Worm (Caenorhabditis elegans): ENCODE results near the gene F08H9.4.

F08H9.4 gene

ce11 chrV:14478979-14479378 is 14.8 kb upstream of the F08H9.4 start, which contains the start of gene clec-55:
Gene clec-55 (plus strand): TSS chrV:14479279.
- TF ChIP-seq odd-2 (tag; optimal IDR thresholded peaks at IDR 0.05) (no peak), tbx-2 (tag; optimal IDR thresholded peaks at IDR 0.05) (no peak), C38D4.7 (GFP tag; optimal IDR thresholded peaks at IDR 0.05) (no peak)

DNA sequence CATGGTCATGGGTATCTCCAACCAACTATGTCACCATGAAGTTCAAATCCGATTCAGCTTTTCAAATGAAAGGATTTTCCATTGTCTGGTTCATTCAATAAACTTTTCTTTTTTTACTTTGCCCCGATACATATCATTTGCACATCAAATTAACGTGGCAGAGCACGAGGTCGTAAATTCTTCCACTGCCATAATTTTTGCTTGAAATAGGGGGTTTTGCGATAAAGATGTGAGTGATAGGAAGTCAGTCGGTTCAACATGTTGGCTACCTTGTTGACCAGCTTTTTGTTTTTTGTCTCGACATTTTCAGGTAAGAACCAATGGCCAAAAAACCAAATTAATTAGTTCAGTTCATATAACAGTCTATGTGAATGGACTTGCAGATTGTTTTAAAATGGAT is 12.5 kb upstream of the F08H9.4 start, which contains the start of gene clec-54:
Gene clec-54 (plus strand): TSS at position 224 of the 400 bp plus-strand sequence.
- TF ChIP-seq pha-2 (tag; optimal IDR thresholded peaks at IDR 0.05) (no peak), hlh-13 (GFP tag; optimal IDR thresholded peaks at IDR 0.05) (no peak), F13H6.1 (tag; optimal IDR thresholded peaks at IDR 0.05) (no peak), fax-1 (tag; optimal IDR thresholded peaks at IDR 0.05) (no peak), che-1 (tag; optimal IDR thresholded peaks at IDR 0.05) (no peak)

ce11 chrV:14474099-14474498 is 9.9 kb upstream of the F08H9.4 start, which contains the start of gene clec-56:
Gene clec-56 (plus strand): TSS chrV:14474399.
- no peak for TF ChIP-seq hlh-8 (tag; optimal IDR thresholded peaks at IDR 0.05)
- no peak for TF ChIP-seq hlh-6 (tag; optimal IDR thresholded peaks at IDR 0.05)
- TF ChIP-seq zip-5 (tag; optimal IDR thresholded peaks at IDR 0.05): no peak
- no peak for TF ChIP-seq npax-4 (tag; optimal IDR thresholded peaks at IDR 0.05)
- TF ChIP-seq gmeb-2 (tag; optimal IDR thresholded peaks at IDR 0.05): no peak
- TF ChIP-seq pag-3 (tag; optimal IDR thresholded peaks at IDR 0.05; ENCODE audit: borderline replicate concordance): no peak
- TF ChIP-seq sox-2 (GFP tag; IDR thresholded peaks at IDR 0.05): no peak
- no peak for TF ChIP-seq ceh-45 (GFP tag; IDR thresholded peaks at IDR 0.05)
- no peak for TF ChIP-seq lin-11 (tag; optimal IDR thresholded peaks at IDR 0.05)
- no peak for TF ChIP-seq dve-1 (tag; optimal IDR thresholded peaks at IDR 0.05)
- no peak for TF ChIP-seq elt-2 (tag; optimal IDR thresholded peaks at IDR 0.05)
- TF ChIP-seq ceh-48 (tag; optimal IDR thresholded peaks at IDR 0.05): no peak
- TF ChIP-seq fkh-6 (tag; optimal IDR thresholded peaks at IDR 0.05): no peak
- no peak for TF ChIP-seq ceh-19 (GFP tag; optimal IDR thresholded peaks at IDR 0.05)
- no peak for TF ChIP-seq ceh-14 (tag; optimal IDR thresholded peaks at IDR 0.05)
- no peak for TF ChIP-seq ztf-16 (tag; optimal IDR thresholded peaks at IDR 0.05)

ce11 chrV:14472229-14472628 is 8.0 kb upstream of the F08H9.4 start, which contains the start of gene clec-227:
Gene clec-227 (plus strand): TSS chrV:14472529.
- TF ChIP-seq ceh-14 (tag; optimal IDR thresholded peaks at IDR 0.05) (no peak), mec-3 (tag; optimal IDR thresholded peaks at IDR 0.05; ENCODE audit: borderline replicate concordance) (no peak), pag-3 (tag; optimal IDR thresholded peaks at IDR 0.05; ENCODE audit: borderline replicate concordance) (no peak), K02D7.2 (tag; optimal IDR thresholded peaks at IDR 0.05) (no peak), fkh-10 (GFP tag; optimal IDR thresholded peaks at IDR 0.05) (no peak), unc-3 (GFP tag; conservative IDR thresholded peaks at IDR 0.05) (no peak), unc-3 (tag; optimal IDR thresholded peaks at IDR 0.05) (no peak)

DNA sequence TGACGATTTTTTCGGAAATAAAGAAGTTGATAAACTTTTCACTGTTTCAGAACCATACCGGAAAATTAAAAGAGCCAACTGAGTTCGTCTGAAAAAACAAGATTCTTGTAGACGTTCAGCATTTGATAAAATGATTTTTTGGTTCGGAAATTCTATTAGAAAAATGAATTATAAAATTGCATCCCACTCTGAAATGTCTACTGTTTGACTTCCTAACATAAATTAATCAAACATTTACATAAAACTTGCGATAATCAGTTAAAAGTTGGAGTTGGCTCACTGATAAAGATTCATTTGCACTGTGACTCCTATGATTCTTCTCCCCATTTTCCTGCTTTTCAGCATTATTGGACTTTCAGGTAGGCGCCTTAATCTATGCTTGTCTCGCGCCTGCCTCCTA is 4.7 kb upstream of the F08H9.4 start, which contains the start of gene clec-57:
Gene clec-57 (plus strand): TSS at position 301 of the 400 bp plus-strand sequence.
- no peak for TF ChIP-seq T23F11.4 (GFP tag; optimal IDR thresholded peaks at IDR 0.05)
- no peak for TF ChIP-seq lin-11 (tag; optimal IDR thresholded peaks at IDR 0.05)

DNA sequence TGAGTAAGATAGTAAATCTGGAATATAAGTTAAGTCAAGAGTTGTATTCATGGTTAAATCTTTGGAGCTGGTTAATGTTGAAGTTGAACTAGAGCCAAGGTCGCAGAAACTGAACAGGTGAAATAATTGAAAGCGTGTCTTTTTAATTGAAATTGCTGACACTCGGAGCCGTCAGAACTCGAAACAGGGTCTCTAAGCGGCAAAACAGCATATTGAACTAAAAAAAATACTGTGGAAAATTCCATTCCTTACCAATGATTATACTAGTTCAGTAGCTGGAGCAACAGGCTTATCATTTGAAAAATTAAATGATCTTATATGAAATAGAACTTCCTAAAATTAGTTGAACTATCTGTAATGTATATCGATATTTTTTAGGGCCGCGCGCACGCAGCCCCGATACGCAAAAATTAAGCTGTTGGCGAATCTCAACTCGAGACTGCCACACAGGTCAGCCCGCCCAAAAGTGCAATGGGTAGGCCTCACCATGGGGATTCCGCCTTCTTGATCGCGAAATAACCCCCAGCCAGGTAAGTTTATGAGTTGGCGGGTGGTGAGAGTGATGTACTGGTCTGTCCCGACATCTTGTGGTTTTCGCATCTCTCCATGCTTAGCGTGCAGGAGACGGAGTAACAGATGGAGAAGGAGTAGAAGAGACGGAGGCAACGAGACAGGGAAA is 4.1 kb upstream of the F08H9.4 start, which contains the start of gene srz-97:
Gene srz-97 (minus strand): TSS at position 51 of the 679 bp plus-strand sequence.
- TF ChIP-seq ceh-24 (tag; optimal IDR thresholded peaks at IDR 0.05) (no peak), nhr-11 (tag; optimal IDR thresholded peaks at IDR 0.05) (no peak), ceh-9 (tag; optimal IDR thresholded peaks at IDR 0.05) (no peak), K02D7.2 (tag; optimal IDR thresholded peaks at IDR 0.05) (no peak)

Data from whole organism, late embryonic.